Worm (Caenorhabditis elegans): Measurements from ENCODE around the gene mltn-8.

ce11 chrV:373192-373591, 6.9 kb downstream of the mltn-8 start:
- TF ChIP-seq him-1 (tag; optimal IDR thresholded peaks at IDR 0.05) (no peak), W03F9.2 (tag; optimal IDR thresholded peaks at IDR 0.05) (no peak)
